Fruit fly (Drosophila melanogaster) whole organism, embryonic: ENCODE measurements around the gene Antp.

Experiments used
- Abd-B ChIP-seq: fragments of 200-800 bp; sonication (Bioruptor generic); optimal IDR thresholded peaks from 2 replicates; lab custom pipeline; 2018; ENCODE audit warnings: missing biosample characterization, mild to moderate bottlenecking, missing genetic modification characterization, moderate library complexity
- Antp ChIP-seq: fragments of 200-800 bp; sonication (Bioruptor generic); optimal IDR thresholded peaks from 3 replicates; lab custom pipeline; 2016; ENCODE audit warnings: missing biosample characterization, missing genetic modification characterization
- BtbVII ChIP-seq: fragments of 200-800 bp; sonication (Bioruptor generic); optimal IDR thresholded peaks from 3 replicates; lab custom pipeline; 2017; ENCODE audit warnings: missing biosample characterization, mild to moderate bottlenecking, missing genetic modification characterization
- CG12071 ChIP-seq: fragments of 200-800 bp; sonication (Bioruptor generic); optimal IDR thresholded peaks from 3 replicates; lab custom pipeline; 2018; ENCODE audit warnings: missing biosample characterization, mild to moderate bottlenecking, missing genetic modification characterization
- CG13775 ChIP-seq: fragments of 200-800 bp; sonication (Bioruptor generic); optimal IDR thresholded peaks from 3 replicates; lab custom pipeline; 2017; ENCODE audit warnings: missing biosample characterization, mild to moderate bottlenecking, missing genetic modification characterization
- CG14441 ChIP-seq: fragments of 200-800 bp; sonication (Bioruptor generic); IDR thresholded peaks from 2 replicates; pipeline ENCODE4 v1.3.6; 2022; ENCODE audit warnings: missing biosample characterization, missing genetic modification characterization
- CG14710 ChIP-seq: fragments of 200-800 bp; sonication (Bioruptor generic); optimal IDR thresholded peaks from 3 replicates; lab custom pipeline; 2019; ENCODE audit warnings: missing biosample characterization, mild to moderate bottlenecking, missing genetic modification characterization, moderate library complexity
- CG15696 ChIP-seq: fragments of 200-800 bp; sonication (Bioruptor generic); optimal IDR thresholded peaks from 2 replicates; lab custom pipeline; 2019; ENCODE audit warnings: missing biosample characterization, mild to moderate bottlenecking, missing genetic modification characterization, moderate library complexity
- CG17359 ChIP-seq: fragments of 200-800 bp; sonication (Bioruptor generic); optimal IDR thresholded peaks from 3 replicates; lab custom pipeline; 2018; ENCODE audit warnings: missing biosample characterization, mild to moderate bottlenecking, missing genetic modification characterization, moderate library complexity
- CG17829 ChIP-seq: fragments of 200-800 bp; optimal IDR thresholded peaks from 2 replicates; lab custom pipeline; 2019; ENCODE audit warnings: missing biosample characterization, mild to moderate bottlenecking, missing genetic modification characterization, moderate library complexity
- CG2120 ChIP-seq: fragments of 200-800 bp; sonication (Bioruptor generic); optimal IDR thresholded peaks from 3 replicates; lab custom pipeline; 2016; ENCODE audit warnings: missing biosample characterization, missing genetic modification characterization
- CG2199 ChIP-seq: fragments of 200-800 bp; sonication (Bioruptor generic); IDR thresholded peaks from 3 replicates; pipeline ENCODE4 v1.3.6; 2022; ENCODE audit warnings: missing biosample characterization, missing genetic modification characterization
- CG31224 ChIP-seq: fragments of 200-800 bp; sonication (Bioruptor generic); IDR thresholded peaks from 2 replicates; pipeline ENCODE4 v1.3.6; 2022; ENCODE audit warnings: missing biosample characterization, missing genetic modification characterization
- CG32772 ChIP-seq: fragments of 200-800 bp; sonication (Bioruptor generic); IDR thresholded peaks from 2 replicates; pipeline ENCODE4 v1.3.6; 2022; ENCODE audit warnings: missing biosample characterization, missing genetic modification characterization
- CG34224 ChIP-seq: fragments of 200-800 bp; sonication (Bioruptor generic); IDR thresholded peaks from 3 replicates; pipeline ENCODE4 v1.3.6; 2022; ENCODE audit warnings: missing biosample characterization, missing genetic modification characterization; ENCODE audit not compliant: partially characterized antibody
- CG4707 ChIP-seq: fragments of 200-800 bp; sonication (Bioruptor generic); optimal IDR thresholded peaks from 2 replicates; lab custom pipeline; 2018; ENCODE audit warnings: missing biosample characterization, mild to moderate bottlenecking, missing genetic modification characterization, moderate library complexity
- CG5245 ChIP-seq: fragments of 200-800 bp; sonication (Bioruptor generic); optimal IDR thresholded peaks from 3 replicates; lab custom pipeline; 2016; ENCODE audit warnings: missing biosample characterization, missing genetic modification characterization
- CG6683 ChIP-seq: fragments of 200-800 bp; sonication (Bioruptor generic); optimal IDR thresholded peaks from 2 replicates; lab custom pipeline; 2017; ENCODE audit warnings: missing biosample characterization, mild to moderate bottlenecking, missing genetic modification characterization, missing genetic modification reagents
- CG7556 ChIP-seq: fragments of 200-800 bp; sonication (Bioruptor generic); optimal IDR thresholded peaks from 2 replicates; lab custom pipeline; 2017; ENCODE audit warnings: missing biosample characterization, mild to moderate bottlenecking, missing genetic modification characterization
- CG7786 ChIP-seq: fragments of 200-800 bp; sonication (Bioruptor generic); optimal IDR thresholded peaks from 2 replicates; lab custom pipeline; 2016; ENCODE audit warnings: missing biosample characterization, missing genetic modification characterization
- CG8765 ChIP-seq: fragments of 200-800 bp; sonication (Bioruptor generic); IDR thresholded peaks from 2 replicates; pipeline ENCODE4 v1.3.6; 2022; ENCODE audit warnings: missing biosample characterization, missing genetic modification characterization
- Camta ChIP-seq: fragments of 200-800 bp; sonication (Bioruptor generic); optimal IDR thresholded peaks from 2 replicates; lab custom pipeline; 2016; ENCODE audit warnings: missing biosample characterization, missing genetic modification characterization
- Dad ChIP-seq: fragments of 200-800 bp; sonication (Bioruptor generic); optimal IDR thresholded peaks from 3 replicates; lab custom pipeline; 2016; ENCODE audit warnings: missing biosample characterization, missing genetic modification characterization
- Dbx ChIP-seq: fragments of 200-800 bp; sonication (Bioruptor generic); IDR thresholded peaks from 3 replicates; pipeline ENCODE4 v1.3.6; 2022; ENCODE audit warnings: missing biosample characterization, missing genetic modification characterization
- Lhr ChIP-seq: fragments of 200-800 bp; sonication (Bioruptor generic); optimal IDR thresholded peaks from 3 replicates; lab custom pipeline; 2017; ENCODE audit warnings: mild to moderate bottlenecking, missing biosample characterization, missing genetic modification reagents, missing genetic modification characterization
- MTF-1 ChIP-seq: fragments of 200-800 bp; sonication (Bioruptor generic); optimal IDR thresholded peaks from 2 replicates; lab custom pipeline; 2018; ENCODE audit warnings: missing biosample characterization, mild to moderate bottlenecking, missing genetic modification characterization, borderline replicate concordance
- Mad ChIP-seq: fragments of 200-800 bp; sonication (Bioruptor generic); optimal IDR thresholded peaks from 2 replicates; lab custom pipeline; 2016; ENCODE audit warnings: missing biosample characterization, missing genetic modification characterization
- Mrtf ChIP-seq: fragments of 200-800 bp; sonication (Bioruptor generic); IDR thresholded peaks from 3 replicates; pipeline ENCODE4 v1.3.6; 2022; ENCODE audit warnings: missing biosample characterization, missing genetic modification characterization
- Nf-YB ChIP-seq: fragments of 200-800 bp; sonication (Bioruptor generic); optimal IDR thresholded peaks from 3 replicates; lab custom pipeline; 2019; ENCODE audit warnings: missing biosample characterization, mild to moderate bottlenecking, missing genetic modification characterization, moderate library complexity
- Stat92E ChIP-seq, 3 experiments: fragments of >200 bp in 2 of 3; fragments of 200-800 bp in 1 of 3; sonication (Bioruptor generic) in 1 of 3; optimal IDR thresholded peaks; 2 replicates each; lab custom pipeline; 2017 to 2019; ENCODE audit warnings: missing biosample characterization in 3 of 3, missing genetic modification characterization in 3 of 3, mild to moderate bottlenecking in 1 of 3, moderate library complexity in 1 of 3
- ash1 ChIP-seq: fragments of 200-800 bp; sonication (Bioruptor generic); optimal IDR thresholded peaks from 2 replicates; lab custom pipeline; 2018; ENCODE audit warnings: missing biosample characterization, mild to moderate bottlenecking, missing genetic modification characterization
- bcd ChIP-seq: fragments of 200-800 bp; sonication (Bioruptor generic); optimal IDR thresholded peaks from 2 replicates; lab custom pipeline; 2017; ENCODE audit warnings: missing biosample characterization, mild to moderate bottlenecking, missing genetic modification characterization
- chn ChIP-seq: fragments of 200-800 bp; sonication (Bioruptor generic); optimal IDR thresholded peaks from 2 replicates; lab custom pipeline; 2016; ENCODE audit warnings: missing biosample characterization, missing genetic modification characterization
- da ChIP-seq: fragments of 200-800 bp; sonication (Bioruptor generic); optimal IDR thresholded peaks from 2 replicates; lab custom pipeline; 2016; ENCODE audit warnings: missing biosample characterization, missing genetic modification characterization
- dimm ChIP-seq: fragments of 200-800 bp; sonication (Bioruptor generic); IDR thresholded peaks from 2 replicates; pipeline ENCODE4 v1.3.6; 2022; ENCODE audit warnings: missing biosample characterization, missing genetic modification characterization
- dmrt11E ChIP-seq: fragments of 200-800 bp; sonication (Bioruptor generic); optimal IDR thresholded peaks from 3 replicates; lab custom pipeline; 2018; ENCODE audit warnings: missing biosample characterization, mild to moderate bottlenecking, missing genetic modification characterization, moderate library complexity
- eve ChIP-seq, 2 experiments: fragments of >200 bp; optimal IDR thresholded peaks; 2 replicates each; lab custom pipeline; 2017; ENCODE audit warnings: missing biosample characterization in 2 of 2, missing genetic modification characterization in 2 of 2
- gce ChIP-seq: fragments of 200-800 bp; sonication (Bioruptor generic); IDR thresholded peaks from 3 replicates; pipeline ENCODE4 v1.3.6; 2022; ENCODE audit warnings: missing biosample characterization, missing genetic modification characterization
- gcm2 ChIP-seq: fragments of 200-800 bp; sonication (Bioruptor generic); optimal IDR thresholded peaks from 2 replicates; lab custom pipeline; 2016; ENCODE audit warnings: missing biosample characterization, missing genetic modification characterization
- hth ChIP-seq: fragments of >200 bp; optimal IDR thresholded peaks from 2 replicates; lab custom pipeline; 2017; ENCODE audit warnings: inconsistent platforms
- mirr ChIP-seq: fragments of 200-800 bp; sonication (Bioruptor generic); optimal IDR thresholded peaks from 3 replicates; lab custom pipeline; 2018; ENCODE audit warnings: missing biosample characterization, mild to moderate bottlenecking, missing genetic modification characterization
- nmo ChIP-seq: fragments of 200-800 bp; sonication (Bioruptor generic); optimal IDR thresholded peaks from 2 replicates; lab custom pipeline; 2018; ENCODE audit warnings: missing biosample characterization, mild to moderate bottlenecking, missing genetic modification characterization, moderate library complexity
- odd ChIP-seq: fragments of 200-800 bp; sonication (Bioruptor generic); optimal IDR thresholded peaks from 2 replicates; lab custom pipeline; 2017; ENCODE audit warnings: missing biosample characterization, mild to moderate bottlenecking, missing genetic modification characterization
- prd ChIP-seq, 3 experiments: fragments of >200 bp in 2 of 3; fragments of 200-800 bp in 1 of 3; sonication (Bioruptor generic) in 1 of 3; optimal IDR thresholded peaks in 2 of 3; IDR thresholded peaks in 1 of 3; 2 replicates in 2 of 3; 3 replicates in 1 of 3; pipeline versions ENCODE4 v1.3.6 to Lab custom; 2017 to 2022; ENCODE audit warnings: missing biosample characterization in 1 of 3, missing genetic modification characterization in 1 of 3
- salm ChIP-seq: fragments of 200-800 bp; sonication (Bioruptor generic); optimal IDR thresholded peaks from 2 replicates; lab custom pipeline; 2018; ENCODE audit warnings: missing biosample characterization, mild to moderate bottlenecking, missing genetic modification characterization
- scrt ChIP-seq: fragments of 200-800 bp; sonication (Bioruptor generic); optimal IDR thresholded peaks from 2 replicates; lab custom pipeline; 2018; ENCODE audit warnings: missing biosample characterization, mild to moderate bottlenecking, missing genetic modification characterization, moderate library complexity
- sr ChIP-seq: fragments of 200-800 bp; sonication (Bioruptor generic); IDR thresholded peaks from 3 replicates; pipeline ENCODE4 v1.3.6; 2022; ENCODE audit warnings: missing biosample characterization, missing genetic modification characterization
- ssp ChIP-seq: fragments of 200-800 bp; sonication (Bioruptor generic); IDR thresholded peaks from 2 replicates; pipeline ENCODE4 v1.3.6; 2022; ENCODE audit warnings: missing biosample characterization, missing genetic modification characterization
- toy ChIP-seq: fragments of 200-800 bp; sonication (Bioruptor generic); IDR thresholded peaks from 2 replicates; pipeline ENCODE4 v1.3.6; 2022; ENCODE audit warnings: missing biosample characterization, missing genetic modification characterization
- zen ChIP-seq: fragments of 200-800 bp; sonication (Bioruptor generic); optimal IDR thresholded peaks from 3 replicates; lab custom pipeline; 2018; ENCODE audit warnings: missing biosample characterization, mild to moderate bottlenecking, missing genetic modification characterization, moderate library complexity

Antp gene

dm6 chr3R:6919974-6920373 lies 79.1 kb downstream of the Antp start (continued):
- TF ChIP-seq CG7556 (GFP tag; lab: Kevin White, UChicago) = peak; percentile 51
- peak; percentile 50 for TF ChIP-seq CG13775 (GFP tag; lab: Kevin White, UChicago)
- TF ChIP-seq eve (GFP tag; optimal IDR thresholded peaks at IDR 0.05; lab: Kevin White, UChicago) = peak in 1 of 2 experiments; percentile 66
- peak; percentile 57; the same call in 1 of the 2 replicates for TF ChIP-seq dimm
- peak; percentile 66 for TF ChIP-seq CG17829 (tag; lab: Kevin White, UChicago)
- no peak for TF ChIP-seq da
- peak; percentile 74 for TF ChIP-seq CG17359
- TF ChIP-seq CG12071 (GFP tag; lab: Kevin White, UChicago) = peak; percentile 46
- peak; percentile 35 for TF ChIP-seq Nf-YB
- peak; percentile 71 for TF ChIP-seq CG32772 (GFP tag; lab: Robert Waterston, UW)
- TF ChIP-seq CG4707 (GFP tag; lab: Kevin White, UChicago) = peak; percentile 1
- TF ChIP-seq Abd-B (GFP tag; lab: Kevin White, UChicago) = peak; percentile 56
- no peak for TF ChIP-seq prd (optimal IDR thresholded peaks at IDR 0.05; lab: Kevin White, UChicago)
- peak; percentile 89 for TF ChIP-seq prd (GFP tag; IDR thresholded peaks at IDR 0.05; lab: Robert Waterston, UW)
- no peak for TF ChIP-seq Lhr (GFP tag; lab: Kevin White, UChicago)
- no peak for TF ChIP-seq toy
- no peak for TF ChIP-seq BtbVII (GFP tag; lab: Kevin White, UChicago)
- 0 out of 3 replicates have a peak, but pooled peaks have one; percentile 68 for TF ChIP-seq gce (GFP tag; lab: Robert Waterston, UW)
- TF ChIP-seq Mrtf (GFP tag; lab: Robert Waterston, UW) = peak; percentile 74
- TF ChIP-seq CG5245 (GFP tag; lab: Kevin White, UChicago) = peak; percentile 37
- TF ChIP-seq MTF-1 (GFP tag; lab: Kevin White, UChicago) = peak; percentile 40
- TF ChIP-seq zen (tag; lab: Kevin White, UChicago) = no peak
- TF ChIP-seq hth (lab: Kevin White, UChicago) = no peak
- peak; percentile 39 for TF ChIP-seq CG15696 (tag; lab: Kevin White, UChicago)
- TF ChIP-seq CG31224 = no peak
- TF ChIP-seq Dad (GFP tag; lab: Kevin White, UChicago) = peak; percentile 11
- no peak for TF ChIP-seq Dbx (GFP tag; lab: Robert Waterston, UW)
- peak; percentile 4 for TF ChIP-seq salm
- peak; percentile 39 for TF ChIP-seq odd (GFP tag; lab: Kevin White, UChicago)
- no peak for TF ChIP-seq CG34224 (GFP tag; lab: Robert Waterston, UW)
- TF ChIP-seq Stat92E (GFP tag; optimal IDR thresholded peaks at IDR 0.05; lab: Kevin White, UChicago) = no peak
- peak; percentile 79 for TF ChIP-seq CG14441
- TF ChIP-seq chn (GFP tag; lab: Kevin White, UChicago) = peak; percentile 46
- peak; percentile 70 for TF ChIP-seq nmo (GFP tag; lab: Kevin White, UChicago)
- peak; percentile 44 for TF ChIP-seq Camta (GFP tag; lab: Kevin White, UChicago)
- no peak for TF ChIP-seq gcm2 (GFP tag; lab: Kevin White, UChicago)
- no peak for TF ChIP-seq CG6683 (GFP tag; lab: Kevin White, UChicago)
- TF ChIP-seq ssp (GFP tag; lab: Robert Waterston, UW) = peak; percentile 60; the same call in 1 of the 2 replicates
- TF ChIP-seq CG14710 (tag; lab: Kevin White, UChicago) = peak; percentile 56
- peak; percentile 50 for TF ChIP-seq dmrt11E (tag; lab: Kevin White, UChicago)
- peak; percentile 39 for TF ChIP-seq Antp (GFP tag; lab: Kevin White, UChicago)
- no peak for TF ChIP-seq ash1 (GFP tag; lab: Kevin White, UChicago)
- TF ChIP-seq CG2120 = peak; percentile 60
- peak; percentile 56 for TF ChIP-seq Mad (GFP tag; lab: Kevin White, UChicago)
- TF ChIP-seq scrt (GFP tag; lab: Kevin White, UChicago) = peak; percentile 31
- peak; percentile 32; the same call in 1 of the 2 replicates for TF ChIP-seq CG8765 (GFP tag; lab: Robert Waterston, UW)
- 0 out of 3 replicates have a peak, but pooled peaks have one; percentile 7 for TF ChIP-seq CG2199 (GFP tag; lab: Robert Waterston, UW)
- TF ChIP-seq bcd (GFP tag; lab: Kevin White, UChicago) = peak; percentile 50
- peak; percentile 1 for TF ChIP-seq CG7786 (GFP tag; lab: Kevin White, UChicago)
- TF ChIP-seq sr = no peak; the same call in 2 of the 3 replicates
- TF ChIP-seq mirr (GFP tag; lab: Kevin White, UChicago) = no peak
